Worm (Caenorhabditis elegans) whole organism, mixed stage, embryonic: Measurements from ENCODE around the gene F44G4.6.

ENCODE experiments used
- ceh-83 ChIP-seq: fragments of 200-800 bp; sonication (Bioruptor generic); optimal IDR thresholded peaks from 2 replicates; lab custom pipeline; 2018; ENCODE audit warnings: mild to moderate bottlenecking, missing genetic modification characterization, missing compliant biosample characterization
- elt-1 ChIP-seq: sonication (generic microtip); optimal IDR thresholded peaks from 2 replicates; lab custom pipeline; 2017; ENCODE audit warnings: missing genetic modification characterization, mild to moderate bottlenecking, missing compliant biosample characterization, antibody characterized with exemption, moderate library complexity, borderline replicate concordance; ENCODE audit not compliant: insufficient read depth

ce11 chrII:9017628-9018027, 16.0 kb upstream of the F44G4.6 start:
- TF ChIP-seq elt-1 (tag; lab: Kevin White, UChicago) (no peak), ceh-83 (GFP tag; lab: Kevin White, UChicago) (no peak)
